Worm (Caenorhabditis elegans): ENCODE data around the gene srt-40.

DNA sequence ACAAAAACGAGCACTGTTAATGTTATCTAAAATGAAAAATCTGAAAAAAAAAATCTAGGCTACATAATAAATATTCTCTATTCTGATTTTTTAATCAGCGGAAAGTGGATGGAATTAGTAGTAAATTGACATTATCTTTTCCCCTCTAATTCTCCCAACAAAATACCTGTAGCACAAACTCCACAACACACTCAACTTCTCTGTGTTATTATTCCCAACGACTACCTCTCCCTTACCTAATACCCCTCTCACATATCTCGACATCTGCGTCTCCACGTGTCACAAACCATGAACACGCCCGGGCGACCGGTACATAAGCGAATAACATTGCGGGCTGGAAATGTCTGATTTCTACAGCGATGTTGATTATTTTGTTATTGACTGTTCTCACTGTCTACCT is 22.9 kb downstream of the srt-40 start, which contains the start of gene cyp-33C2:
- TF ChIP-seq sdz-38 (tag; optimal IDR thresholded peaks at IDR 0.05) = no peak
- no peak for TF ChIP-seq mxl-1 (tag; optimal IDR thresholded peaks at IDR 0.05)
- TF ChIP-seq unc-62 (GFP tag; optimal IDR thresholded peaks at IDR 0.05) = no peak
- TF ChIP-seq snpc-4 (GFP tag; optimal IDR thresholded peaks at IDR 0.05) = no peak
- TF ChIP-seq snpc-4 (tag; optimal IDR thresholded peaks at IDR 0.05) = no peak
- TF ChIP-seq unc-130 (GFP tag; optimal IDR thresholded peaks at IDR 0.05) = no peak
- TF ChIP-seq ama-1 (optimal IDR thresholded peaks at IDR 0.05) = no peak
- TF ChIP-seq ama-1 (GFP tag; optimal IDR thresholded peaks at IDR 0.05) = no peak
- no peak for TF ChIP-seq F57A8.1 (GFP tag; optimal IDR thresholded peaks at IDR 0.05)
- TF ChIP-seq attf-3 (GFP tag; conservative IDR thresholded peaks at IDR 0.05) = no peak
- TF ChIP-seq zfh-2 (GFP tag; conservative IDR thresholded peaks at IDR 0.05) = no peak
- TF ChIP-seq sea-2 (GFP tag; IDR thresholded peaks at IDR 0.05) = no peak
- no peak for TF ChIP-seq B0261.1 (tag; optimal IDR thresholded peaks at IDR 0.05)
- TF ChIP-seq athp-1 (tag; optimal IDR thresholded peaks at IDR 0.05) = no peak

All from whole organism, young adult.